Worm (Caenorhabditis elegans) whole organism, mixed stage, embryonic: Measurements from ENCODE around the gene srx-12.

ENCODE experiments used
- M03D4.4 ChIP-seq: sonication (generic microtip); optimal IDR thresholded peaks from 2 replicates; lab custom pipeline; 2017; ENCODE audit warnings: mild to moderate bottlenecking, missing genetic modification characterization, missing compliant biosample characterization
- blmp-1 ChIP-seq: fragments of 150-350 bp; optimal IDR thresholded peaks from 2 replicates; lab custom pipeline; 2014; ENCODE audit warnings: missing biosample characterization, missing genetic modification characterization
- ceh-39 ChIP-seq: fragments of 150-350 bp; optimal IDR thresholded peaks from 2 replicates; lab custom pipeline; 2014; ENCODE audit warnings: missing biosample characterization, missing genetic modification characterization
- ceh-43 ChIP-seq: fragments of 200-800 bp; sonication (Bioruptor generic); optimal IDR thresholded peaks from 2 replicates; lab custom pipeline; 2018; ENCODE audit warnings: mild to moderate bottlenecking, missing genetic modification characterization, moderate library complexity, missing compliant biosample characterization
- ceh-83 ChIP-seq: fragments of 200-800 bp; sonication (Bioruptor generic); optimal IDR thresholded peaks from 2 replicates; lab custom pipeline; 2018; ENCODE audit warnings: mild to moderate bottlenecking, missing genetic modification characterization, missing compliant biosample characterization
- ces-1 ChIP-seq: fragments of 150-350 bp; optimal IDR thresholded peaks from 2 replicates; lab custom pipeline; 2014; ENCODE audit warnings: missing biosample characterization, missing genetic modification reagents, missing genetic modification characterization
- cnd-1 ChIP-seq: fragments of 200-800 bp; sonication (Bioruptor generic); optimal IDR thresholded peaks from 2 replicates; lab custom pipeline; 2018; ENCODE audit warnings: mild to moderate bottlenecking, missing genetic modification characterization, missing compliant biosample characterization
- drap-1 ChIP-seq: fragments of 200-800 bp; sonication (Bioruptor generic); optimal IDR thresholded peaks from 3 replicates; lab custom pipeline; 2018; ENCODE audit warnings: mild to moderate bottlenecking, missing genetic modification characterization, missing compliant biosample characterization
- elt-1 ChIP-seq: sonication (generic microtip); optimal IDR thresholded peaks from 2 replicates; lab custom pipeline; 2017; ENCODE audit warnings: missing genetic modification characterization, mild to moderate bottlenecking, missing compliant biosample characterization, antibody characterized with exemption, moderate library complexity, borderline replicate concordance; ENCODE audit not compliant: insufficient read depth
- flh-1 ChIP-seq: fragments of 200-800 bp; sonication (Bioruptor generic); optimal IDR thresholded peaks from 2 replicates; lab custom pipeline; 2018; ENCODE audit warnings: mild to moderate bottlenecking, missing genetic modification characterization, moderate library complexity, missing compliant biosample characterization
- ham-2 ChIP-seq: fragments of 200-800 bp; sonication (Bioruptor generic); optimal IDR thresholded peaks from 2 replicates; lab custom pipeline; 2018; ENCODE audit warnings: mild to moderate bottlenecking, missing genetic modification characterization, missing compliant biosample characterization
- hlh-1 ChIP-seq: fragments of 150-350 bp; optimal IDR thresholded peaks from 2 replicates; lab custom pipeline; 2014; ENCODE audit warnings: missing biosample characterization, missing genetic modification reagents, missing genetic modification characterization
- lin-13 ChIP-seq: fragments of 150-350 bp; optimal IDR thresholded peaks from 2 replicates; lab custom pipeline; 2014; ENCODE audit warnings: missing biosample characterization, missing genetic modification characterization
- lsy-2 ChIP-seq: fragments of 150-350 bp; optimal IDR thresholded peaks from 2 replicates; lab custom pipeline; 2014; ENCODE audit warnings: missing biosample characterization, missing genetic modification characterization
- mab-5 ChIP-seq: fragments of 150-350 bp; optimal IDR thresholded peaks from 2 replicates; lab custom pipeline; 2014; ENCODE audit warnings: missing biosample characterization, missing genetic modification characterization
- mep-1 ChIP-seq: fragments of 150-350 bp; optimal IDR thresholded peaks from 2 replicates; lab custom pipeline; 2017; ENCODE audit warnings: missing biosample characterization, missing genetic modification reagents, missing genetic modification characterization, inconsistent platforms
- mls-2 ChIP-seq: sonication (generic microtip); optimal IDR thresholded peaks from 2 replicates; lab custom pipeline; 2016; ENCODE audit warnings: mild to moderate bottlenecking, missing genetic modification characterization, moderate library complexity, missing compliant biosample characterization
- nhr-12 ChIP-seq: fragments of 150-350 bp; optimal IDR thresholded peaks from 2 replicates; lab custom pipeline; 2014; ENCODE audit warnings: missing biosample characterization, missing genetic modification characterization
- nhr-2 ChIP-seq: fragments of 150-350 bp; optimal IDR thresholded peaks from 2 replicates; lab custom pipeline; 2014; ENCODE audit warnings: missing biosample characterization, missing genetic modification characterization
- nhr-237 ChIP-seq: fragments of 150-350 bp; optimal IDR thresholded peaks from 2 replicates; lab custom pipeline; 2014; ENCODE audit warnings: missing biosample characterization, missing genetic modification characterization
- nhr-28 ChIP-seq: fragments of 150-350 bp; optimal IDR thresholded peaks from 2 replicates; lab custom pipeline; 2014; ENCODE audit warnings: missing biosample characterization, missing genetic modification characterization
- pha-4 ChIP-seq: fragments of 150-350 bp; optimal IDR thresholded peaks from 2 replicates; lab custom pipeline; 2018; ENCODE audit warnings: missing biosample characterization, missing genetic modification reagents, missing genetic modification characterization
- sem-2 ChIP-seq: fragments of 200-800 bp; sonication (Bioruptor generic); optimal IDR thresholded peaks from 2 replicates; lab custom pipeline; 2018; ENCODE audit warnings: mild to moderate bottlenecking, missing genetic modification characterization, missing compliant biosample characterization
- sptf-1 ChIP-seq: sonication (generic microtip); optimal IDR thresholded peaks from 2 replicates; lab custom pipeline; 2017; ENCODE audit warnings: mild to moderate bottlenecking, missing genetic modification characterization, moderate library complexity, missing compliant biosample characterization
- tbx-8 ChIP-seq: fragments of 200-800 bp; sonication (Bioruptor generic); optimal IDR thresholded peaks from 2 replicates; lab custom pipeline; 2018; ENCODE audit warnings: mild to moderate bottlenecking, missing genetic modification characterization, moderate library complexity, missing compliant biosample characterization
- unc-120 ChIP-seq: sonication (generic microtip); optimal IDR thresholded peaks from 2 replicates; lab custom pipeline; 2017; ENCODE audit warnings: missing genetic modification characterization, missing compliant biosample characterization; ENCODE audit not compliant: poor library complexity, severe bottlenecking
- unc-39 ChIP-seq: fragments of 150-350 bp; optimal IDR thresholded peaks from 2 replicates; lab custom pipeline; 2014; ENCODE audit warnings: missing biosample characterization, missing genetic modification characterization
- unc-62 ChIP-seq: fragments of 150-350 bp; optimal IDR thresholded peaks from 2 replicates; lab custom pipeline; 2014; ENCODE audit warnings: missing biosample characterization, missing genetic modification reagents, missing genetic modification characterization
- ztf-11 ChIP-seq: fragments of 150-350 bp; optimal IDR thresholded peaks from 2 replicates; lab custom pipeline; 2014; ENCODE audit warnings: missing biosample characterization, missing genetic modification characterization

Gene srx-12

DNA sequence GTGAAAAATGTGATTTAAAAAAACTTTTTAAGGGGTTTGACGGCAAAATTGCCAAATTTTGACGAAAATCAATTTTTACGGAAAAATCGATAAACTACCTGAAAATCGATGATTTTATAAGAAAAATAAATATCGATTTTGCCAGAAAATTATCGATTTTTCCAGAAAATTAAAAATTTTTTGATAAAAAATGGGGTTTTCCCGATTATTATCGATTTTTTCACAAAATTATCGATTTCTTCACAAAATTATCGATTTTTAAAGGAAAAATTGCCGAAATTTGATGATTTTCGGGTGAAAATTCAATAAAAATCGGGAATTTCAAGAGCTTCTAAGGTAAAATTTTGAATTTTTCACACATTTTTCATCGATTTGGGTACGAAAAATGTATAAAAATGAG lies 39.1 kb upstream of the srx-12 start:
- TF ChIP-seq pha-4 (no peak), sem-2 (GFP tag; lab: Kevin White, UChicago) (no peak), unc-62 (no peak), drap-1 (GFP tag; lab: Kevin White, UChicago) (no peak), unc-120 (tag; lab: Kevin White, UChicago) (no peak), nhr-28 (tag; lab: Kevin White, UChicago) (no peak), tbx-8 (GFP tag; lab: Kevin White, UChicago) (no peak), ztf-11 (tag; lab: Kevin White, UChicago) (no peak), nhr-237 (tag; lab: Kevin White, UChicago) (no peak), nhr-12 (tag; lab: Kevin White, UChicago) (no peak), ceh-83 (GFP tag; lab: Kevin White, UChicago) (no peak), ceh-43 (GFP tag; lab: Kevin White, UChicago) (no peak)

ce11 chrIV:1009546-1009945 lies 36.2 kb upstream of the srx-12 start, which contains the start of gene Y55F3AM.9:
Gene Y55F3AM.9, minus strand, starts transcription at chrIV:1009734.
- TF ChIP-seq ces-1 (peak; percentile 33), lsy-2 (tag; lab: Kevin White, UChicago) (peak; percentile 19), pha-4 (no peak), ztf-11 (tag; lab: Kevin White, UChicago) (peak; percentile 11), lin-13 (peak; percentile 46), cnd-1 (tag; lab: Kevin White, UChicago) (no peak), ceh-83 (GFP tag; lab: Kevin White, UChicago) (no peak), sptf-1 (tag; lab: Kevin White, UChicago) (peak; percentile 30), drap-1 (GFP tag; lab: Kevin White, UChicago) (no peak), blmp-1 (tag; lab: Kevin White, UChicago) (no peak), unc-39 (tag; lab: Kevin White, UChicago) (no peak), mep-1 (peak; percentile 4)
- TF ChIP-seq, all 35 proteins: peak for 6

ce11 chrIV:1010212-1010611 lies 35.6 kb upstream of the srx-12 start, which contains the start of gene atg-3:
Gene atg-3, plus strand, starts transcription at chrIV:1010512.
- TF ChIP-seq flh-1 (no peak), lin-13 (no peak), ham-2 (no peak), mab-5 (no peak), mls-2 (tag; lab: Kevin White, UChicago) (no peak), unc-120 (tag; lab: Kevin White, UChicago) (no peak), blmp-1 (tag; lab: Kevin White, UChicago) (no peak), hlh-1 (no peak), lsy-2 (tag; lab: Kevin White, UChicago) (no peak), nhr-2 (no peak), elt-1 (no peak)

ce11 chrIV:1011776-1012175 lies 34.0 kb upstream of the srx-12 start:
- TF ChIP-seq nhr-2 (no peak), sptf-1 (tag; lab: Kevin White, UChicago) (no peak), tbx-8 (GFP tag; lab: Kevin White, UChicago) (no peak), M03D4.4 (no peak), ztf-11 (tag; lab: Kevin White, UChicago) (no peak), sem-2 (GFP tag; lab: Kevin White, UChicago) (no peak), hlh-1 (no peak), ces-1 (no peak), ceh-83 (GFP tag; lab: Kevin White, UChicago) (no peak), cnd-1 (tag; lab: Kevin White, UChicago) (no peak), flh-1 (no peak), nhr-237 (tag; lab: Kevin White, UChicago) (no peak), blmp-1 (tag; lab: Kevin White, UChicago) (no peak)

DNA sequence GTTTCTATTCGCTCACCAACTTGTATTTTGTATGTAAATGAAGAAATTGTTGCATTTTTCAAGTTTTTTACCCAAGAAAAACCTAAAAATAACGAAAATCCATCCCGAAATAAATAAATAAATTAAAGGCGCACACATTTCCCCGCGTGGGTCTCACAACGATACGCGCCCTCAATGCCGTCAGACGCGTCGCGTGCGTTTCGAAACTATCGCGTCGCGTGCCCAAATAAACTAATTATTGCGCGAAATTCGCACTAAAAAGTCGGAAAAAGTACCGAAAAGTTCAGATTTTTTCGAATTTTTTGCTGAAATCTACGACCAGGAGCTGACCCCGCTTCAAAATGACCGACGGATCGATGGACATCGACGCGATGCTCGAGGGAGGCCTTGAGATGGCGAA lies 33.3 kb upstream of the srx-12 start, which contains the start of gene rbm-39:
Gene rbm-39 (plus strand): TSS at position 178 of the 400 bp plus-strand sequence.
- TF ChIP-seq unc-120 (tag; lab: Kevin White, UChicago) (peak; percentile 7), ces-1 (peak; percentile 97), hlh-1 (peak; percentile 15), mep-1 (peak; percentile 82), lin-13 (peak; percentile 80), ceh-39 (peak; percentile 77), nhr-237 (tag; lab: Kevin White, UChicago) (peak; percentile 50), pha-4 (peak; percentile 74), sem-2 (GFP tag; lab: Kevin White, UChicago) (no peak), unc-62 (no peak), lsy-2 (tag; lab: Kevin White, UChicago) (peak; percentile 82), blmp-1 (tag; lab: Kevin White, UChicago) (no peak)
- TF ChIP-seq, all 35 proteins: peak for 9
